Worm (Caenorhabditis elegans) whole organism, early embryonic: ENCODE results near the gene T06D8.9.

Source experiments
- B0310.2 ChIP-seq: sonication (generic microtip); optimal IDR thresholded peaks from 2 replicates; lab custom pipeline; 2016; ENCODE audit warnings: mild to moderate bottlenecking, missing genetic modification characterization, missing compliant biosample characterization
- F13C5.2 ChIP-seq: sonication (generic microtip); optimal IDR thresholded peaks from 2 replicates; lab custom pipeline; 2017; ENCODE audit warnings: mild to moderate bottlenecking, missing genetic modification characterization, inconsistent platforms, missing compliant biosample characterization
- aly-1 ChIP-seq: sonication (generic microtip); optimal IDR thresholded peaks from 2 replicates; lab custom pipeline; 2016; ENCODE audit warnings: missing genetic modification characterization, missing compliant biosample characterization
- ama-1 ChIP-seq: fragments of 150-350 bp; optimal IDR thresholded peaks from 2 replicates; lab custom pipeline; 2014
- ceh-13 ChIP-seq: fragments of 200-800 bp; sonication (Bioruptor generic); optimal IDR thresholded peaks from 2 replicates; lab custom pipeline; 2018; ENCODE audit warnings: mild to moderate bottlenecking, missing genetic modification characterization, missing compliant biosample characterization
- ceh-36 ChIP-seq: sonication (generic microtip); optimal IDR thresholded peaks from 2 replicates; lab custom pipeline; 2016; ENCODE audit warnings: missing genetic modification characterization, inconsistent platforms, missing compliant biosample characterization
- ets-7 ChIP-seq: sonication (generic microtip); optimal IDR thresholded peaks from 2 replicates; lab custom pipeline; 2016; ENCODE audit warnings: missing genotype, missing genetic modification characterization, missing compliant biosample characterization
- flt-1 ChIP-seq: fragments of 200-800 bp; sonication (Bioruptor generic); IDR thresholded peaks from 2 replicates; pipeline ENCODE4 v1.3.6; 2022; ENCODE audit warnings: missing genetic modification characterization, missing compliant biosample characterization
- hmbx-1 ChIP-seq: sonication (generic microtip); optimal IDR thresholded peaks from 2 replicates; lab custom pipeline; 2016; ENCODE audit warnings: mild to moderate bottlenecking, missing genetic modification characterization, missing compliant biosample characterization
- hmg-4 ChIP-seq: fragments of 200-800 bp; sonication (Bioruptor generic); optimal IDR thresholded peaks from 2 replicates; lab custom pipeline; 2018; ENCODE audit warnings: mild to moderate bottlenecking, missing genetic modification characterization, missing compliant biosample characterization
- hnd-1 ChIP-seq: sonication (generic microtip); optimal IDR thresholded peaks from 2 replicates; lab custom pipeline; 2016; ENCODE audit warnings: missing genetic modification characterization, missing compliant biosample characterization
- pes-1 ChIP-seq: fragments of 200-800 bp; sonication (Bioruptor generic); IDR thresholded peaks from 2 replicates; pipeline ENCODE4 v1.3.6; 2022; ENCODE audit warnings: missing genetic modification reagents, missing genetic modification characterization, missing compliant biosample characterization
- scrt-1 ChIP-seq: fragments of 200-800 bp; sonication (Bioruptor generic); IDR thresholded peaks from 2 replicates; pipeline ENCODE4 v1.3.6; 2022; ENCODE audit warnings: missing genetic modification characterization, missing compliant biosample characterization
- sea-1 ChIP-seq: fragments of 200-800 bp; sonication (Bioruptor generic); conservative IDR thresholded peaks from 2 replicates; pipeline ENCODE4 v1.3.6; 2022; ENCODE audit warnings: missing genetic modification characterization, missing compliant biosample characterization
- tbx-11 ChIP-seq: fragments of 200-800 bp; sonication (Bioruptor generic); IDR thresholded peaks from 2 replicates; pipeline ENCODE4 v1.3.6; 2022; ENCODE audit warnings: missing genetic modification characterization, missing compliant biosample characterization
- tbx-37 ChIP-seq: fragments of 200-800 bp; sonication (Bioruptor generic); conservative IDR thresholded peaks from 2 replicates; pipeline ENCODE4 v1.3.6; 2022; ENCODE audit warnings: missing genetic modification reagents, missing genetic modification characterization, missing compliant biosample characterization
- tra-4 ChIP-seq: sonication (generic microtip); optimal IDR thresholded peaks from 2 replicates; lab custom pipeline; 2017; ENCODE audit warnings: missing genetic modification characterization, missing compliant biosample characterization

Gene T06D8.9

ce11 chrII:11281666-11282065 is 42.3 kb downstream of the T06D8.9 start, which contains the start of gene unc-130:
Gene unc-130 (plus strand): TSS chrII:11281966.
- TF ChIP-seq tra-4 (tag; lab: Kevin White, UChicago) (no peak), flt-1 (no peak), F13C5.2 (tag; lab: Kevin White, UChicago) (no peak), ceh-13 (GFP tag; lab: Kevin White, UChicago) (no peak), tbx-11 (GFP tag; lab: Robert Waterston, UW) (no peak)

ce11 chrII:11283013-11283412 is 43.6 kb downstream of the T06D8.9 start:
- no peak for TF ChIP-seq flt-1

ce11 chrII:11283803-11284202 is 44.4 kb downstream of the T06D8.9 start:
- TF ChIP-seq tra-4 (tag; lab: Kevin White, UChicago), result no peak
- no peak for TF ChIP-seq aly-1
- no peak for TF ChIP-seq hmg-4 (GFP tag; lab: Kevin White, UChicago)
- no peak for TF ChIP-seq pes-1 (GFP tag; lab: Robert Waterston, UW)
- no peak for TF ChIP-seq B0310.2
- TF ChIP-seq ets-7 (tag; lab: Kevin White, UChicago), result no peak
- TF ChIP-seq flt-1, result no peak
- TF ChIP-seq hmbx-1 (tag; lab: Kevin White, UChicago), result no peak
- no peak for TF ChIP-seq F13C5.2 (tag; lab: Kevin White, UChicago)
- TF ChIP-seq ama-1, result no peak
- TF ChIP-seq ceh-13 (GFP tag; lab: Kevin White, UChicago), result no peak
- TF ChIP-seq sea-1, result no peak
- TF ChIP-seq hnd-1 (tag; lab: Kevin White, UChicago), result no peak
- no peak for TF ChIP-seq tbx-37 (GFP tag; lab: Robert Waterston, UW)
- TF ChIP-seq ceh-36 (tag; lab: Kevin White, UChicago), result no peak

- TF ChIP-seq hmg-4 (GFP tag; lab: Kevin White, UChicago), result no peak
- no peak for TF ChIP-seq sea-1
- TF ChIP-seq F13C5.2 (tag; lab: Kevin White, UChicago), result no peak
- TF ChIP-seq scrt-1 (GFP tag; lab: Robert Waterston, UW), result no peak
- no peak for TF ChIP-seq hnd-1 (tag; lab: Kevin White, UChicago)
- TF ChIP-seq pes-1 (GFP tag; lab: Robert Waterston, UW), result no peak
- TF ChIP-seq ceh-36 (tag; lab: Kevin White, UChicago), result no peak
- no peak for TF ChIP-seq ceh-13 (GFP tag; lab: Kevin White, UChicago)
- no peak for TF ChIP-seq hmbx-1 (tag; lab: Kevin White, UChicago)
- TF ChIP-seq aly-1, result no peak
- no peak for TF ChIP-seq B0310.2
- TF ChIP-seq flt-1, result no peak
- no peak for TF ChIP-seq ets-7 (tag; lab: Kevin White, UChicago)
- TF ChIP-seq ama-1, result no peak
- no peak for TF ChIP-seq tbx-37 (GFP tag; lab: Robert Waterston, UW)
- no peak for TF ChIP-seq tbx-11 (GFP tag; lab: Robert Waterston, UW)
- TF ChIP-seq tra-4 (tag; lab: Kevin White, UChicago), result no peak
Measured at ce11 chrII:11284701-11285100, 45.3 kb downstream of the T06D8.9 start.

- TF ChIP-seq tbx-37 (GFP tag; lab: Robert Waterston, UW), result no peak
- TF ChIP-seq ceh-13 (GFP tag; lab: Kevin White, UChicago), result no peak
- TF ChIP-seq tbx-11 (GFP tag; lab: Robert Waterston, UW), result no peak
- TF ChIP-seq ceh-36 (tag; lab: Kevin White, UChicago), result no peak
- no peak for TF ChIP-seq tra-4 (tag; lab: Kevin White, UChicago)
- no peak for TF ChIP-seq pes-1 (GFP tag; lab: Robert Waterston, UW)
- TF ChIP-seq scrt-1 (GFP tag; lab: Robert Waterston, UW), result no peak
- TF ChIP-seq B0310.2, result no peak
- TF ChIP-seq hmbx-1 (tag; lab: Kevin White, UChicago), result no peak
- TF ChIP-seq ets-7 (tag; lab: Kevin White, UChicago), result no peak
- no peak for TF ChIP-seq F13C5.2 (tag; lab: Kevin White, UChicago)
- no peak for TF ChIP-seq sea-1
- no peak for TF ChIP-seq hnd-1 (tag; lab: Kevin White, UChicago)
- no peak for TF ChIP-seq flt-1
- no peak for TF ChIP-seq ama-1
- no peak for TF ChIP-seq hmg-4 (GFP tag; lab: Kevin White, UChicago)
- TF ChIP-seq aly-1, result no peak
Measured at ce11 chrII:11285282-11285933, 46.0 kb downstream of the T06D8.9 start.

- TF ChIP-seq ceh-13 (GFP tag; lab: Kevin White, UChicago) (no peak), tra-4 (tag; lab: Kevin White, UChicago) (no peak), scrt-1 (GFP tag; lab: Robert Waterston, UW) (no peak), ama-1 (no peak), sea-1 (no peak), B0310.2 (no peak), hmbx-1 (tag; lab: Kevin White, UChicago) (no peak), F13C5.2 (tag; lab: Kevin White, UChicago) (no peak)
Measured at ce11 chrII:11286445-11286844, 47.0 kb downstream of the T06D8.9 start.

- peak; percentile 73 for TF ChIP-seq ets-7 (tag; lab: Kevin White, UChicago)
- no peak for TF ChIP-seq hmbx-1 (tag; lab: Kevin White, UChicago)
- no peak for TF ChIP-seq B0310.2
Measured at ce11 chrII:11288148-11288547, 48.8 kb downstream of the T06D8.9 start.

ce11 chrII:11290109-11290784 is 50.9 kb downstream of the T06D8.9 start, which contains the start of gene C47G2.3:
Gene C47G2.3 (minus strand): TSS chrII:11290159.
- TF ChIP-seq hmg-4 (GFP tag; lab: Kevin White, UChicago) (no peak), hmbx-1 (tag; lab: Kevin White, UChicago) (no peak), flt-1 (no peak), pes-1 (GFP tag; lab: Robert Waterston, UW) (no peak), ceh-13 (GFP tag; lab: Kevin White, UChicago) (no peak), tbx-37 (GFP tag; lab: Robert Waterston, UW) (peak; percentile 56; the same call in 1 of the 2 replicates)
